Fruit fly (Drosophila melanogaster): Measurements from ENCODE around the gene cher.

DNA sequence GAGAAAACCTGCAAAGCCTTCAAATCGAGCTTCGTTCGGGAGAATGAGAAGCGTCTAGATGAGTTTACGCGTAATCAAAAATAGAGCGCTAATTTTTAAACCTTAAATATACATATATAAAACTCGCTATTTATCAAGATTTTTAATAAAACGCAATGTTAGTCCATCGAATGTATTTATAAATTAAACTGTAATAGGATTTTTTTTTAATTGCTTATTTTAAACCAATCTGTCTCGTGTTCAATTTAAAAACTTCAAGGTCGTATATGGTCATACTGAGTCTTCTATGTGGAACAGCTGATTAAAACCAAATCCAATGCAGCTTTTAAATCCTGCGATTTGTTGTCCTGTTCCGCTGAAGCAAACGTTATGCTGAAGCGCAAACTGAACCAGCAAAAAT, 25.1 kb upstream of the cher start, which contains the start of gene Smug:
- TF ChIP-seq Crg-1 (GFP tag; optimal IDR thresholded peaks at IDR 0.05) (no peak), Clk (GFP tag; optimal IDR thresholded peaks at IDR 0.05) (no peak), cic (GFP tag; optimal IDR thresholded peaks at IDR 0.05) (no peak), CG33017 (tag; optimal IDR thresholded peaks at IDR 0.05) (no peak), CG14711 (tag; optimal IDR thresholded peaks at IDR 0.05) (no peak), toe (GFP tag; optimal IDR thresholded peaks at IDR 0.05) (no peak), CG1620 (GFP tag; optimal IDR thresholded peaks at IDR 0.05) (no peak), CG7101 (tag; optimal IDR thresholded peaks at IDR 0.05) (no peak), kay (GFP tag; ENCODE audit: borderline replicate concordance) (no peak), Mnt (GFP tag; optimal IDR thresholded peaks at IDR 0.05) (no peak)

Data from whole organism, adult.